Fruit fly (Drosophila melanogaster): Measurements from ENCODE around the gene CG13689.
A peak's percentile ranks its signal among the peaks of the same experiment; 100 is the strongest.

Gene CG13689

dm6 chr2L:574226-574625, 28.4 kb upstream of the CG13689 start, which contains the start of the genes Ipk2 and cold (continued):
- TF ChIP-seq Mrtf (GFP tag; IDR thresholded peaks at IDR 0.05) (peak; percentile 63; the same call in 2 of the 3 replicates), CG3838 (GFP tag; optimal IDR thresholded peaks at IDR 0.05) (peak; percentile 59), CG5180 (GFP tag; optimal IDR thresholded peaks at IDR 0.05) (peak; percentile 27), h (optimal IDR thresholded peaks at IDR 0.05) (no peak), tio (GFP tag; optimal IDR thresholded peaks at IDR 0.05) (no peak), Nf-YB (GFP tag; optimal IDR thresholded peaks at IDR 0.05) (peak; percentile 64), CG10959 (GFP tag; IDR thresholded peaks at IDR 0.05) (peak; percentile 28; the same call in 1 of the 2 replicates), Sox102F (GFP tag; optimal IDR thresholded peaks at IDR 0.05) (no peak), Sry-β (GFP tag; optimal IDR thresholded peaks at IDR 0.05) (peak; percentile 99), chinmo (GFP tag; IDR thresholded peaks at IDR 0.05; ENCODE audit: partially characterized antibody) (no peak), CG32767 (GFP tag; IDR thresholded peaks at IDR 0.05) (peak; percentile 44; the same call in 1 of the 2 replicates), CG13424 (tag; optimal IDR thresholded peaks at IDR 0.05) (peak; percentile 81), CG31441 (GFP tag; IDR thresholded peaks at IDR 0.05) (no peak; the same call in 1 of the 2 replicates), unpg (GFP tag; optimal IDR thresholded peaks at IDR 0.05) (peak; percentile 78), CG8388 (GFP tag; optimal IDR thresholded peaks at IDR 0.05) (peak; percentile 64), ATbp (GFP tag; optimal IDR thresholded peaks at IDR 0.05) (peak; percentile 56), pfk (GFP tag; optimal IDR thresholded peaks at IDR 0.05) (no peak), CG4820 (GFP tag; optimal IDR thresholded peaks at IDR 0.05) (peak; percentile 81), lola (GFP tag; optimal IDR thresholded peaks at IDR 0.05) (peak in 1 of 3 experiments; percentile 77), ham (GFP tag; IDR thresholded peaks at IDR 0.05) (no peak), CG32772 (GFP tag; IDR thresholded peaks at IDR 0.05) (peak; percentile 50), NC2β (GFP tag; optimal IDR thresholded peaks at IDR 0.05) (peak; percentile 64), CG18619 (GFP tag; optimal IDR thresholded peaks at IDR 0.05) (peak; percentile 85), sim (GFP tag; IDR thresholded peaks at IDR 0.05) (no peak), sug (tag; optimal IDR thresholded peaks at IDR 0.05) (no peak), fd102C (GFP tag; optimal IDR thresholded peaks at IDR 0.05) (peak; percentile 42), Adf1 (GFP tag; IDR thresholded peaks at IDR 0.05) (peak; percentile 45; the same call in 1 of the 2 replicates), tx (GFP tag; optimal IDR thresholded peaks at IDR 0.05) (peak; percentile 75), eyg (GFP tag; optimal IDR thresholded peaks at IDR 0.05) (peak; percentile 76), CG12744 (GFP tag; optimal IDR thresholded peaks at IDR 0.05) (peak; percentile 88), zfh1 (GFP tag; IDR thresholded peaks at IDR 0.05) (peak; percentile 59; the same call in 2 of the 3 replicates), CG30020 (tag; optimal IDR thresholded peaks at IDR 0.05) (peak; percentile 62), hth (optimal IDR thresholded peaks at IDR 0.05) (no peak), bowl (GFP tag; IDR thresholded peaks at IDR 0.05) (no peak), CG7372 (GFP tag; IDR thresholded peaks at IDR 0.05) (peak; percentile 66), CkIIα-i1 (GFP tag; IDR thresholded peaks at IDR 0.05) (no peak), tin (GFP tag; optimal IDR thresholded peaks at IDR 0.05) (peak; percentile 85), CG11560 (tag; IDR thresholded peaks at IDR 0.05) (peak; percentile 63; the same call in 1 of the 3 replicates), CG4730 (GFP tag; IDR thresholded peaks at IDR 0.05) (peak; percentile 57), CG15601 (tag; optimal IDR thresholded peaks at IDR 0.05) (no peak), Xbp1 (GFP tag; optimal IDR thresholded peaks at IDR 0.05) (peak; percentile 88), CG6791 (GFP tag; IDR thresholded peaks at IDR 0.05; ENCODE audit: partially characterized antibody) (no peak), Ets65A (GFP tag) (peak; percentile 99), sna (GFP tag; IDR thresholded peaks at IDR 0.05; ENCODE audit: partially characterized antibody) (no peak), hb (GFP tag; IDR thresholded peaks at IDR 0.05; ENCODE audit: partially characterized antibody) (no peak), Ada2b (GFP tag; IDR thresholded peaks at IDR 0.05) (peak; percentile 60), CG2120 (GFP tag; optimal IDR thresholded peaks at IDR 0.05) (peak; percentile 90), mam (GFP tag; optimal IDR thresholded peaks at IDR 0.05) (peak; percentile 89), fd96Cb (tag; optimal IDR thresholded peaks at IDR 0.05) (peak; percentile 50), CG9932 (GFP tag; IDR thresholded peaks at IDR 0.05) (peak; percentile 91), NFAT (GFP tag; IDR thresholded peaks at IDR 0.05) (no peak; the same call in 1 of the 2 replicates)

Measured in whole organism, embryonic.